Worm (Caenorhabditis elegans) whole organism, early embryonic: ENCODE measurements around the gene gldi-5.
"Not testable (repeated sequence)": the region's sequence is repeated elsewhere in the genome, so short reads cannot be mapped to it uniquely, and the experiment has no call there.

Source experiments
- B0310.2 ChIP-seq: sonication (generic microtip); optimal IDR thresholded peaks from 2 replicates; lab custom pipeline; 2016; ENCODE audit warnings: mild to moderate bottlenecking, missing genetic modification characterization, missing compliant biosample characterization
- ama-1 ChIP-seq: fragments of 150-350 bp; optimal IDR thresholded peaks from 2 replicates; lab custom pipeline; 2014
- ceh-36 ChIP-seq: sonication (generic microtip); optimal IDR thresholded peaks from 2 replicates; lab custom pipeline; 2016; ENCODE audit warnings: missing genetic modification characterization, inconsistent platforms, missing compliant biosample characterization
- flt-1 ChIP-seq: fragments of 200-800 bp; sonication (Bioruptor generic); IDR thresholded peaks from 2 replicates; pipeline ENCODE4 v1.3.6; 2022; ENCODE audit warnings: missing genetic modification characterization, missing compliant biosample characterization
- scrt-1 ChIP-seq: fragments of 200-800 bp; sonication (Bioruptor generic); IDR thresholded peaks from 2 replicates; pipeline ENCODE4 v1.3.6; 2022; ENCODE audit warnings: missing genetic modification characterization, missing compliant biosample characterization

- not testable (repeated sequence) for TF ChIP-seq ceh-36 (tag; lab: Kevin White, UChicago); ama-1 (lab: Kevin White, UChicago); B0310.2; flt-1 (GFP tag; lab: Robert Waterston, UW)
- TF ChIP-seq scrt-1 (GFP tag; lab: Robert Waterston, UW), result peak; percentile 67; the same call in 1 of the 2 replicates
Measured at ce11 chrIII:3697181-3697580, 29.1 kb downstream of the gldi-5 start.
